Worm (Caenorhabditis elegans) whole organism, L4 larva: Measurements from ENCODE around the gene F14F9.4.
A peak's percentile ranks its signal among the peaks of the same experiment; 100 is the strongest.

Experiments
- F37D6.2 ChIP-seq: sonication (generic microtip); optimal IDR thresholded peaks from 2 replicates; lab custom pipeline; 2016; ENCODE audit warnings: mild to moderate bottlenecking, missing genetic modification characterization, missing compliant biosample characterization
- Y105C5A.15 ChIP-seq: fragments of 200-800 bp; sonication (Bioruptor generic); IDR thresholded peaks from 2 replicates; pipeline ENCODE4 v1.3.6; 2022; ENCODE audit warnings: missing genetic modification characterization, missing compliant biosample characterization
- aha-1 ChIP-seq: fragments of 150-350 bp; peaks from one replicate; lab custom pipeline; 2014; ENCODE audit warnings: missing biosample characterization, missing genetic modification characterization
- ama-1 ChIP-seq: fragments of 150-350 bp; optimal IDR thresholded peaks from 2 replicates; lab custom pipeline; 2014; ENCODE audit warnings: inconsistent platforms, mixed read lengths
- arid-1 ChIP-seq: fragments of 200-800 bp; sonication (Bioruptor generic); conservative IDR thresholded peaks from 2 replicates; pipeline ENCODE4 v1.3.6; 2022; ENCODE audit warnings: missing genetic modification reagents, missing genetic modification characterization, missing compliant biosample characterization
- ceh-28 ChIP-seq: fragments of 150-350 bp; optimal IDR thresholded peaks from 2 replicates; lab custom pipeline; 2014; ENCODE audit warnings: missing biosample characterization, missing genetic modification reagents, missing genetic modification characterization
- ceh-62 ChIP-seq: sonication (generic microtip); optimal IDR thresholded peaks from 2 replicates; lab custom pipeline; 2017; ENCODE audit warnings: missing biosample characterization, missing genetic modification characterization
- dmd-8 ChIP-seq: fragments of 200-800 bp; sonication (Bioruptor generic); IDR thresholded peaks from 2 replicates; pipeline ENCODE4 v1.3.6; 2022; ENCODE audit warnings: missing genetic modification characterization, missing compliant biosample characterization
- dpl-1 ChIP-seq: fragments of 150-350 bp; optimal IDR thresholded peaks from 2 replicates; lab custom pipeline; 2014; ENCODE audit warnings: missing biosample characterization, missing genetic modification reagents, missing genetic modification characterization
- dve-1 ChIP-seq: sonication (generic microtip); optimal IDR thresholded peaks from 2 replicates; lab custom pipeline; 2017; ENCODE audit warnings: antibody characterized with exemption, mild to moderate bottlenecking, missing genetic modification characterization, missing compliant biosample characterization; ENCODE audit not compliant: insufficient read depth
- gei-8 ChIP-seq: fragments of 200-800 bp; sonication (Bioruptor generic); optimal IDR thresholded peaks from 2 replicates; lab custom pipeline; 2018; ENCODE audit warnings: mild to moderate bottlenecking, missing genetic modification characterization, missing compliant biosample characterization
- hlh-11 ChIP-seq: fragments of 200-800 bp; sonication (Bioruptor generic); optimal IDR thresholded peaks from 2 replicates; lab custom pipeline; 2018; ENCODE audit warnings: mild to moderate bottlenecking, missing genetic modification characterization, missing compliant biosample characterization
- lim-7 ChIP-seq: fragments of 200-800 bp; sonication (Bioruptor generic); IDR thresholded peaks from 2 replicates; pipeline ENCODE4 v1.3.6; 2022; ENCODE audit warnings: missing genetic modification characterization, missing compliant biosample characterization
- lin-13 ChIP-seq: fragments of 150-350 bp; optimal IDR thresholded peaks from 2 replicates; lab custom pipeline; 2014; ENCODE audit warnings: missing biosample characterization, missing genetic modification reagents, missing genetic modification characterization
- lir-3 ChIP-seq: sonication (generic microtip); optimal IDR thresholded peaks from 2 replicates; lab custom pipeline; 2016; ENCODE audit warnings: mild to moderate bottlenecking, missing genetic modification characterization, missing compliant biosample characterization
- mdl-1 ChIP-seq, 2 experiments: fragments of 150-350 bp in 1 of 2; sonication (generic microtip) in 1 of 2; optimal IDR thresholded peaks; 2 replicates each; lab custom pipeline; 2014 to 2017; ENCODE audit warnings: missing biosample characterization in 2 of 2, missing genetic modification characterization in 2 of 2
- mes-2 ChIP-seq: sonication (generic microtip); optimal IDR thresholded peaks from 2 replicates; lab custom pipeline; 2016; ENCODE audit warnings: missing genotype, mild to moderate bottlenecking, missing genetic modification characterization, missing compliant biosample characterization; ENCODE audit not compliant: poor library complexity, severe bottlenecking
- mxl-3 ChIP-seq: fragments of 200-800 bp; sonication (Bioruptor generic); optimal IDR thresholded peaks from 2 replicates; lab custom pipeline; 2018; ENCODE audit warnings: mild to moderate bottlenecking, missing genetic modification characterization, missing compliant biosample characterization
- nhr-111 ChIP-seq: fragments of 200-800 bp; sonication (Bioruptor generic); optimal IDR thresholded peaks from 2 replicates; lab custom pipeline; 2018; ENCODE audit warnings: mild to moderate bottlenecking, missing genetic modification characterization, missing compliant biosample characterization
- nhr-28 ChIP-seq: fragments of 150-350 bp; optimal IDR thresholded peaks from 2 replicates; lab custom pipeline; 2014; ENCODE audit warnings: missing biosample characterization, missing genetic modification characterization
- nhr-42 ChIP-seq: fragments of 200-800 bp; sonication (Bioruptor generic); IDR thresholded peaks from 2 replicates; pipeline ENCODE4 v1.3.6; 2022; ENCODE audit warnings: missing genetic modification characterization, missing compliant biosample characterization
- nhr-48 ChIP-seq: sonication (generic microtip); optimal IDR thresholded peaks from 2 replicates; lab custom pipeline; 2016; ENCODE audit warnings: mild to moderate bottlenecking, missing genetic modification characterization, missing compliant biosample characterization
- php-3 ChIP-seq: fragments of 200-800 bp; sonication (Bioruptor generic); IDR thresholded peaks from 2 replicates; pipeline ENCODE4 v1.3.6; 2022; ENCODE audit warnings: missing genetic modification reagents, missing genetic modification characterization, missing compliant biosample characterization
- pqm-1 ChIP-seq: sonication (generic microtip); optimal IDR thresholded peaks from 2 replicates; lab custom pipeline; 2017; ENCODE audit warnings: missing biosample characterization, missing genetic modification characterization
- snpc-4 ChIP-seq: fragments of 150-350 bp; optimal IDR thresholded peaks from 2 replicates; lab custom pipeline; 2014; ENCODE audit warnings: missing biosample characterization, missing genetic modification characterization
- spr-1 ChIP-seq: sonication (generic microtip); optimal IDR thresholded peaks from 2 replicates; lab custom pipeline; 2016; ENCODE audit warnings: mild to moderate bottlenecking, missing genetic modification characterization, missing compliant biosample characterization
- spr-3 ChIP-seq: fragments of 200-800 bp; sonication (Bioruptor generic); optimal IDR thresholded peaks from 2 replicates; lab custom pipeline; 2018; ENCODE audit warnings: mild to moderate bottlenecking, missing genetic modification characterization, missing compliant biosample characterization
- tag-97 ChIP-seq: fragments of 200-800 bp; sonication (Bioruptor generic); IDR thresholded peaks from 2 replicates; pipeline ENCODE4 v1.3.6; 2022; ENCODE audit warnings: missing genetic modification characterization, missing compliant biosample characterization
- unc-62 ChIP-seq, 3 experiments: fragments of 150-350 bp in 1 of 3; sonication (generic microtip); optimal IDR thresholded peaks in 2 of 3; peaks in 1 of 3; 1 replicate in 1 of 3; 2 replicates in 2 of 3; lab custom pipeline; 2014 to 2017; ENCODE audit warnings: missing biosample characterization in 3 of 3, missing genetic modification characterization in 3 of 3, missing genetic modification reagents in 3 of 3, missing genotype in 1 of 3
- zip-11 ChIP-seq: fragments of 200-800 bp; sonication (Bioruptor generic); IDR thresholded peaks from 2 replicates; pipeline ENCODE4 v1.3.6; 2022; ENCODE audit warnings: missing genetic modification characterization, missing compliant biosample characterization
- ztf-11 ChIP-seq: fragments of 150-350 bp; optimal IDR thresholded peaks from 2 replicates; lab custom pipeline; 2014; ENCODE audit warnings: missing biosample characterization, missing genetic modification characterization
- ztf-7 ChIP-seq: fragments of 150-350 bp; optimal IDR thresholded peaks from 2 replicates; lab custom pipeline; 2014; ENCODE audit warnings: missing biosample characterization, missing genetic modification characterization

F14F9.4 gene

ce11 chrV:5104934-5105333 lies 27.6 kb upstream of the F14F9.4 start, which contains the start of gene srab-2:
Gene srab-2, minus strand, starts transcription at chrV:5105034.
- TF ChIP-seq lim-7 (GFP tag; lab: Robert Waterston, UW) (no peak), snpc-4 (tag; lab: Kevin White, UChicago) (no peak), spr-1 (tag; lab: Kevin White, UChicago) (no peak), lir-3 (tag; lab: Kevin White, UChicago) (no peak), ceh-28 (tag; lab: Kevin White, UChicago) (no peak)

ce11 chrV:5107816-5108215 lies 24.7 kb upstream of the F14F9.4 start, which contains the start of gene srab-3:
Gene srab-3, minus strand, starts transcription at chrV:5107916.
- TF ChIP-seq tag-97 (GFP tag; lab: Robert Waterston, UW) (no peak), mxl-3 (no peak), nhr-42 (GFP tag; lab: Robert Waterston, UW) (no peak), dmd-8 (GFP tag; lab: Robert Waterston, UW) (no peak), nhr-111 (no peak), ztf-11 (tag; lab: Kevin White, UChicago) (no peak), dpl-1 (GFP tag; lab: Kevin White, UChicago) (no peak), ceh-62 (no peak), gei-8 (no peak), spr-3 (GFP tag; lab: Kevin White, UChicago) (no peak), arid-1 (no peak), dve-1 (tag; lab: Kevin White, UChicago) (no peak), lin-13 (no peak)
- TF ChIP-seq, all 104 proteins: peak for 0

ce11 chrV:5110684-5111083 lies 21.9 kb upstream of the F14F9.4 start, which contains the start of gene ugt-63:
Gene ugt-63, minus strand, starts transcription at chrV:5110772.
- TF ChIP-seq mdl-1 (tag; optimal IDR thresholded peaks at IDR 0.05; lab: Kevin White, UChicago) (peak in 1 of 2 experiments; percentile 11), nhr-111 (no peak), snpc-4 (tag; lab: Kevin White, UChicago) (no peak), hlh-11 (no peak), aha-1 (peak; percentile 26), ama-1 (lab: Kevin White, UChicago) (no peak), nhr-48 (peak; percentile 46), Y105C5A.15 (GFP tag; lab: Robert Waterston, UW) (no peak), dmd-8 (GFP tag; lab: Robert Waterston, UW) (no peak), zip-11 (no peak), nhr-28 (tag; lab: Kevin White, UChicago) (peak; percentile 99), unc-62 (GFP tag; optimal IDR thresholded peaks at IDR 0.05 in 1 of 2; lab: Kevin White, UChicago) (peak in 1 of 2 experiments; percentile 61), unc-62 (tag; optimal IDR thresholded peaks at IDR 0.05; lab: Kevin White, UChicago) (no peak)

- TF ChIP-seq F37D6.2 (tag; lab: Kevin White, UChicago), result no peak
- no peak for TF ChIP-seq lim-7 (GFP tag; lab: Robert Waterston, UW)
- TF ChIP-seq spr-1 (tag; lab: Kevin White, UChicago), result no peak
- TF ChIP-seq hlh-11, result no peak
- TF ChIP-seq php-3 (GFP tag; lab: Robert Waterston, UW), result no peak
- TF ChIP-seq gei-8, result no peak
- no peak for TF ChIP-seq mes-2 (tag; lab: Kevin White, UChicago)
Observed at ce11 chrV:5113654-5114053, 18.9 kb upstream of the F14F9.4 start, which contains the start of gene C04F5.8. Gene C04F5.8, minus strand, starts transcription at chrV:5113754.

- TF ChIP-seq pqm-1, result no peak
- peak; percentile 21 for TF ChIP-seq mes-2 (tag; lab: Kevin White, UChicago)
- TF ChIP-seq ztf-7 (tag; lab: Kevin White, UChicago), result no peak
Observed at ce11 chrV:5119109-5119508, 13.4 kb upstream of the F14F9.4 start, which contains the start of gene C04F5.9. Gene C04F5.9, minus strand, starts transcription at chrV:5119209.
